Fruit fly (Drosophila melanogaster) whole organism, embryonic: ENCODE data around the gene Sap130.
A peak's percentile ranks its signal among the peaks of the same experiment; 100 is the strongest.

Experiments
- Aef1 ChIP-seq: fragments of 200-800 bp; sonication (Bioruptor generic); IDR thresholded peaks from 3 replicates; pipeline ENCODE4 v1.3.6; 2022; ENCODE audit warnings: missing biosample characterization, missing genetic modification characterization
- Bdp1 ChIP-seq: fragments of 200-800 bp; sonication (Bioruptor generic); optimal IDR thresholded peaks from 3 replicates; lab custom pipeline; 2016; ENCODE audit warnings: missing biosample characterization, missing genetic modification characterization
- CG10321 ChIP-seq: fragments of 200-800 bp; sonication (Bioruptor generic); IDR thresholded peaks from 2 replicates; pipeline ENCODE4 v1.3.6; 2022; ENCODE audit warnings: missing biosample characterization, missing genetic modification characterization
- CG10979 ChIP-seq: fragments of 200-800 bp; sonication (Bioruptor generic); optimal IDR thresholded peaks from 2 replicates; lab custom pipeline; 2018; ENCODE audit warnings: missing biosample characterization, mild to moderate bottlenecking, missing genetic modification characterization, moderate library complexity
- CG11723 ChIP-seq: fragments of 200-800 bp; sonication (Bioruptor generic); optimal IDR thresholded peaks from 2 replicates; lab custom pipeline; 2017; ENCODE audit warnings: missing biosample characterization, mild to moderate bottlenecking, missing genetic modification characterization
- CG12744 ChIP-seq: fragments of 200-800 bp; sonication (Bioruptor generic); optimal IDR thresholded peaks from 2 replicates; lab custom pipeline; 2016; ENCODE audit warnings: missing biosample characterization, missing genetic modification characterization
- CG1529 ChIP-seq: fragments of 200-800 bp; sonication (Bioruptor generic); optimal IDR thresholded peaks from 3 replicates; lab custom pipeline; 2018; ENCODE audit warnings: missing biosample characterization, missing genetic modification characterization
- CG1603 ChIP-seq: fragments of 200-800 bp; sonication (Bioruptor generic); optimal IDR thresholded peaks from 2 replicates; lab custom pipeline; 2019; ENCODE audit warnings: missing biosample characterization, mild to moderate bottlenecking, missing genetic modification characterization, moderate library complexity
- CG17568 ChIP-seq: fragments of 200-800 bp; sonication (Bioruptor generic); optimal IDR thresholded peaks from 2 replicates; lab custom pipeline; 2018; ENCODE audit warnings: missing biosample characterization, mild to moderate bottlenecking, missing genetic modification characterization, moderate library complexity
- CG3065 ChIP-seq: fragments of 200-800 bp; sonication (Bioruptor generic); optimal IDR thresholded peaks from 2 replicates; lab custom pipeline; 2016; ENCODE audit warnings: missing biosample characterization, missing genetic modification characterization
- CG31365 ChIP-seq: fragments of 200-800 bp; sonication (Bioruptor generic); optimal IDR thresholded peaks from 2 replicates; lab custom pipeline; 2018; ENCODE audit warnings: missing biosample characterization, mild to moderate bottlenecking, missing genetic modification characterization
- CG4820 ChIP-seq: fragments of 200-800 bp; sonication (Bioruptor generic); optimal IDR thresholded peaks from 3 replicates; lab custom pipeline; 2016; ENCODE audit warnings: missing biosample characterization, missing genetic modification characterization
- CG9727 ChIP-seq: fragments of 200-800 bp; sonication (Bioruptor generic); optimal IDR thresholded peaks from 3 replicates; lab custom pipeline; 2017; ENCODE audit warnings: missing biosample characterization, mild to moderate bottlenecking, missing genetic modification characterization
- Dek ChIP-seq: fragments of 200-800 bp; sonication (Bioruptor generic); optimal IDR thresholded peaks from 3 replicates; lab custom pipeline; 2019; ENCODE audit warnings: missing biosample characterization, mild to moderate bottlenecking, missing genetic modification characterization, moderate library complexity
- Dfd ChIP-seq, 2 experiments: fragments of >200 bp; optimal IDR thresholded peaks; 2 replicates each; lab custom pipeline; 2017; ENCODE audit warnings: missing biosample characterization in 2 of 2, missing genetic modification characterization in 2 of 2
- Dll ChIP-seq: fragments of 200-800 bp; sonication (Bioruptor generic); IDR thresholded peaks from 4 replicates; pipeline ENCODE4 v1.3.6; 2022; ENCODE audit warnings: missing biosample characterization, missing genetic modification characterization; ENCODE audit not compliant: partially characterized antibody
- Dref ChIP-seq: fragments of 200-800 bp; sonication (Bioruptor generic); IDR thresholded peaks from 2 replicates; pipeline ENCODE4 v1.3.6; 2022; ENCODE audit warnings: missing biosample characterization, missing genetic modification characterization
- E2f1 ChIP-seq: fragments of 200-800 bp; sonication (Bioruptor generic); IDR thresholded peaks from 2 replicates; pipeline ENCODE4 v1.3.6; 2022; ENCODE audit warnings: missing biosample characterization, missing genetic modification characterization
- Fer1 ChIP-seq: fragments of 200-800 bp; sonication (Bioruptor generic); optimal IDR thresholded peaks from 2 replicates; lab custom pipeline; 2017; ENCODE audit warnings: missing biosample characterization, mild to moderate bottlenecking, missing genetic modification characterization
- GATAe ChIP-seq: fragments of 200-800 bp; sonication (Bioruptor generic); conservative IDR thresholded peaks from 2 replicates; pipeline ENCODE4 v1.3.6; 2022; ENCODE audit warnings: missing biosample characterization, missing genetic modification characterization
- Gug ChIP-seq: fragments of 200-800 bp; sonication (Bioruptor generic); IDR thresholded peaks from 4 replicates; pipeline ENCODE4 v1.3.6; 2022; ENCODE audit warnings: missing biosample characterization, missing genetic modification characterization
- HLH3B ChIP-seq: fragments of 200-800 bp; sonication (Bioruptor generic); IDR thresholded peaks from 2 replicates; pipeline ENCODE4 v1.3.6; 2022; ENCODE audit warnings: missing biosample characterization, missing genetic modification characterization
- HLHmδ ChIP-seq: fragments of 200-800 bp; sonication (Bioruptor generic); optimal IDR thresholded peaks from 2 replicates; lab custom pipeline; 2018; ENCODE audit warnings: missing biosample characterization, mild to moderate bottlenecking, missing genetic modification characterization, moderate library complexity
- Jarid2 ChIP-seq: fragments of 200-800 bp; sonication (Bioruptor generic); optimal IDR thresholded peaks from 3 replicates; lab custom pipeline; 2017; ENCODE audit warnings: mild to moderate bottlenecking, missing biosample characterization, missing genetic modification reagents, missing genetic modification characterization
- Kr ChIP-seq: fragments of 200-800 bp; sonication (Bioruptor generic); optimal IDR thresholded peaks from 2 replicates; lab custom pipeline; 2017; ENCODE audit warnings: missing biosample characterization, mild to moderate bottlenecking, missing genetic modification characterization
- Meics ChIP-seq: fragments of 200-800 bp; sonication (Bioruptor generic); optimal IDR thresholded peaks from 2 replicates; lab custom pipeline; 2017; ENCODE audit warnings: missing biosample characterization, mild to moderate bottlenecking, missing genetic modification characterization
- Myb ChIP-seq: fragments of 200-800 bp; sonication (Bioruptor generic); optimal IDR thresholded peaks from 2 replicates; lab custom pipeline; 2016; ENCODE audit warnings: missing biosample characterization, missing genetic modification characterization
- Rfx ChIP-seq: fragments of 200-800 bp; sonication (Bioruptor generic); IDR thresholded peaks from 2 replicates; pipeline ENCODE4 v1.3.6; 2022; ENCODE audit warnings: missing biosample characterization, missing genetic modification characterization
- Sry-β ChIP-seq: fragments of 200-800 bp; sonication (Bioruptor generic); optimal IDR thresholded peaks from 2 replicates; lab custom pipeline; 2018; ENCODE audit warnings: missing biosample characterization, mild to moderate bottlenecking, missing genetic modification characterization, moderate library complexity
- Stat92E ChIP-seq, 3 experiments: fragments of >200 bp in 2 of 3; fragments of 200-800 bp in 1 of 3; sonication (Bioruptor generic) in 1 of 3; optimal IDR thresholded peaks; 2 replicates each; lab custom pipeline; 2017 to 2019; ENCODE audit warnings: missing biosample characterization in 3 of 3, missing genetic modification characterization in 3 of 3, mild to moderate bottlenecking in 1 of 3, moderate library complexity in 1 of 3
- ara ChIP-seq: fragments of 200-800 bp; sonication (Bioruptor generic); IDR thresholded peaks from 2 replicates; pipeline ENCODE4 v1.3.6; 2022; ENCODE audit warnings: missing biosample characterization, missing genetic modification characterization
- eyg ChIP-seq: fragments of 200-800 bp; sonication (Bioruptor generic); optimal IDR thresholded peaks from 3 replicates; lab custom pipeline; 2016; ENCODE audit warnings: missing biosample characterization, missing genetic modification characterization
- ftz-f1 ChIP-seq: fragments of 200-800 bp; sonication (Bioruptor generic); optimal IDR thresholded peaks from 2 replicates; lab custom pipeline; 2016; ENCODE audit warnings: missing biosample characterization, missing genetic modification characterization
- h ChIP-seq: fragments of >200 bp; optimal IDR thresholded peaks from 2 replicates; lab custom pipeline; 2017
- jigr1 ChIP-seq: fragments of 200-800 bp; sonication (Bioruptor generic); IDR thresholded peaks from 3 replicates; pipeline ENCODE4 v1.3.6; 2022; ENCODE audit warnings: missing biosample characterization, missing genetic modification characterization
- nerfin-1 ChIP-seq: fragments of 200-800 bp; sonication (Bioruptor generic); optimal IDR thresholded peaks from 3 replicates; lab custom pipeline; 2019; ENCODE audit warnings: missing biosample characterization, mild to moderate bottlenecking, missing genetic modification characterization, moderate library complexity
- org-1 ChIP-seq: fragments of 200-800 bp; sonication (Bioruptor generic); optimal IDR thresholded peaks from 2 replicates; lab custom pipeline; 2017; ENCODE audit warnings: missing biosample characterization, missing genetic modification characterization
- peb ChIP-seq: fragments of 200-800 bp; sonication (Bioruptor generic); IDR thresholded peaks from 2 replicates; pipeline ENCODE4 v1.3.6; 2022; ENCODE audit warnings: missing biosample characterization, missing genetic modification characterization
- pfk ChIP-seq: fragments of 200-800 bp; sonication (Bioruptor generic); optimal IDR thresholded peaks from 2 replicates; lab custom pipeline; 2018; ENCODE audit warnings: missing biosample characterization, mild to moderate bottlenecking, missing genetic modification characterization, moderate library complexity
- psq ChIP-seq: fragments of 200-800 bp; sonication (Bioruptor generic); optimal IDR thresholded peaks from 2 replicates; lab custom pipeline; 2017; ENCODE audit warnings: missing biosample characterization, missing genetic modification characterization
- pzg ChIP-seq: fragments of 200-800 bp; sonication (Bioruptor generic); optimal IDR thresholded peaks from 3 replicates; lab custom pipeline; 2018; ENCODE audit warnings: missing biosample characterization, mild to moderate bottlenecking, missing genetic modification characterization, moderate library complexity
- row ChIP-seq: fragments of 200-800 bp; sonication (Bioruptor generic); IDR thresholded peaks from 3 replicates; pipeline ENCODE4 v1.3.6; 2022; ENCODE audit warnings: missing biosample characterization, missing genetic modification characterization
- seq ChIP-seq: fragments of 200-800 bp; sonication (Bioruptor generic); IDR thresholded peaks from 2 replicates; pipeline ENCODE4 v1.3.6; 2022; ENCODE audit warnings: missing biosample characterization, missing genetic modification characterization
- so ChIP-seq: fragments of 200-800 bp; sonication (Bioruptor generic); IDR thresholded peaks from 3 replicates; pipeline ENCODE4 v1.3.6; 2022; ENCODE audit warnings: missing biosample characterization, missing genetic modification characterization
- sug ChIP-seq: fragments of 200-800 bp; optimal IDR thresholded peaks from 2 replicates; lab custom pipeline; 2019; ENCODE audit warnings: missing biosample characterization, mild to moderate bottlenecking, missing genetic modification characterization, moderate library complexity
- vfl ChIP-seq: fragments of 200-800 bp; sonication (Bioruptor generic); optimal IDR thresholded peaks from 2 replicates; lab custom pipeline; 2016; ENCODE audit warnings: missing biosample characterization, missing genetic modification characterization
- vvl ChIP-seq: fragments of 200-800 bp; sonication (Bioruptor generic); IDR thresholded peaks from 2 replicates; pipeline ENCODE4 v1.3.6; 2022; ENCODE audit warnings: missing biosample characterization, missing genetic modification characterization
- wek ChIP-seq: fragments of 200-800 bp; sonication (Bioruptor generic); optimal IDR thresholded peaks from 3 replicates; lab custom pipeline; 2018; ENCODE audit warnings: missing biosample characterization, mild to moderate bottlenecking, missing genetic modification characterization, moderate library complexity
- yki ChIP-seq: fragments of >200 bp; optimal IDR thresholded peaks from 3 replicates; lab custom pipeline; 2018
- zf30C ChIP-seq: fragments of 200-800 bp; sonication (Bioruptor generic); optimal IDR thresholded peaks from 3 replicates; lab custom pipeline; 2018; ENCODE audit warnings: missing biosample characterization, mild to moderate bottlenecking, missing genetic modification characterization
- zfh2 ChIP-seq: fragments of 200-800 bp; sonication (Bioruptor generic); optimal IDR thresholded peaks from 2 replicates; lab custom pipeline; 2016; ENCODE audit warnings: missing biosample characterization, missing genetic modification characterization

Sap130 gene

DNA sequence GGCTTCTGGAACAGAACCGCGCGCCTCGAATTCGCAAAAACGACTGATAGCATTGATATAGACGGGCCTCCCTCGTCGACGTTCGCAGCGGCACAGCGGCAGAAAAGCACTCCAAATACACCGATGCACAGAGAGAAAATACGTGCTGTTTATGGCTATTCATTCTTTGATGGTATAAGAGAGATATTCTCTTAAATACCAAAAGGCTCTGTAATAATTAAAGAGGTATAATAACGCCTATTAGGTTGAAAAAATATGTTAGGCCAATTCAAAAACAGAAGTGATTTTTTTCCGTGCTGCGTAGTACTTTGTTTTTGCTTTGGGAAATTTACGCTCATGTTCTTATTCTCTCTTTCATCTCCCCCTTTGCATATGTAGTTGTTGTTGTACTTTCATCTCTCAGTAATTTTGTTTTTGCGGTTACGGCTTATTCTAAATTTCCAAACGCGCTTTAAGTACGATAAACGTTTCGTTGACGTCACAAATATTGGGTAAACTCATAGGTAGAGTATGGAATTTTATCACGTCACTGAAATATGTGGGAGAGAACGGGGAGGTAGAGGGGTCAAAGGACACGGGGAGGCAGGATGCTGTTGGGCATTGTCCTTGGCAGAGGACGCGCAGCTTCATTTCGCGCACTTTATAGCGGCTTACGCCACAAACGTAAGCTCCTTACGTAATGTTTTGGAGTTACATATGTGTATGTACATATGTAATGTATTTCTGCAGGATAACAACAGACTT is 37.5 kb downstream of the Sap130 start, which contains the start of gene nebu (continued):
- TF ChIP-seq Meics (peak; percentile 98), E2f1 (GFP tag; lab: Robert Waterston, UW) (peak; percentile 97), Aef1 (GFP tag; lab: Robert Waterston, UW) (peak; percentile 97), psq (peak; percentile 67), pfk (no peak), Dek (tag; lab: Kevin White, UChicago) (peak; percentile 97), org-1 (GFP tag; lab: Kevin White, UChicago) (peak; percentile 96), vfl (GFP tag; lab: Kevin White, UChicago) (peak; percentile 95), CG4820 (GFP tag; lab: Kevin White, UChicago) (peak; percentile 91), peb (GFP tag; lab: Robert Waterston, UW) (peak; percentile 86), CG9727 (peak; percentile 96), Bdp1 (GFP tag; lab: Kevin White, UChicago) (peak; percentile 88), Sry-β (GFP tag; lab: Kevin White, UChicago) (no peak), Myb (GFP tag; lab: Kevin White, UChicago) (peak; percentile 89), GATAe (GFP tag; lab: Robert Waterston, UW) (peak; percentile 88), row (GFP tag; lab: Robert Waterston, UW) (peak; percentile 98), zf30C (GFP tag; lab: Kevin White, UChicago) (peak; percentile 89), ftz-f1 (GFP tag; lab: Kevin White, UChicago) (peak; percentile 72), Dref (GFP tag; lab: Robert Waterston, UW) (no peak), CG3065 (GFP tag; lab: Kevin White, UChicago) (peak; percentile 81), seq (peak; percentile 94), Kr (no peak), so (GFP tag; lab: Robert Waterston, UW) (peak; percentile 96), zfh2 (GFP tag; lab: Kevin White, UChicago) (peak; percentile 98), nerfin-1 (peak; percentile 67), CG11723 (peak; percentile 90), CG17568 (GFP tag; lab: Kevin White, UChicago) (peak; percentile 92), CG31365 (tag; lab: Kevin White, UChicago) (peak; percentile 84), pzg (GFP tag; lab: Kevin White, UChicago) (peak; percentile 33), vvl (peak; percentile 98), CG1603 (tag; lab: Kevin White, UChicago) (peak; percentile 91), h (lab: Kevin White, UChicago) (no peak), Stat92E (GFP tag; optimal IDR thresholded peaks at IDR 0.05; lab: Kevin White, UChicago) (no peak), Fer1 (GFP tag; lab: Kevin White, UChicago) (peak; percentile 99), eyg (GFP tag; lab: Kevin White, UChicago) (peak; percentile 96), Gug (peak; percentile 95), yki (lab: Kevin White, UChicago) (no peak), Dll (GFP tag; lab: Robert Waterston, UW) (no peak), CG10979 (tag; lab: Kevin White, UChicago) (peak; percentile 86), HLHmδ (GFP tag; lab: Kevin White, UChicago) (no peak), CG1529 (GFP tag; lab: Kevin White, UChicago) (peak; percentile 82), HLH3B (peak; percentile 96), Dfd (GFP tag; optimal IDR thresholded peaks at IDR 0.05; lab: Kevin White, UChicago) (peak in 1 of 2 experiments; percentile 76), Rfx (GFP tag; lab: Robert Waterston, UW) (peak; percentile 99), Jarid2 (GFP tag; lab: Kevin White, UChicago) (peak; percentile 81), ara (no peak; the same call in 1 of the 2 replicates), wek (GFP tag; lab: Kevin White, UChicago) (peak; percentile 80), jigr1 (GFP tag; lab: Robert Waterston, UW) (no peak; the same call in 2 of the 3 replicates), CG12744 (GFP tag; lab: Kevin White, UChicago) (peak; percentile 96), sug (tag; lab: Kevin White, UChicago) (peak; percentile 92), CG10321 (GFP tag; lab: Robert Waterston, UW) (peak; percentile 73; the same call in 1 of the 2 replicates)
